Fruit fly (Drosophila melanogaster): ENCODE measurements around the gene tey.

- TF ChIP-seq EcR (GFP tag; optimal IDR thresholded peaks at IDR 0.05) (no peak), Snoo (tag; optimal IDR thresholded peaks at IDR 0.05) (no peak), rn (GFP tag; IDR thresholded peaks at IDR 0.05) (no peak), D1 (tag; optimal IDR thresholded peaks at IDR 0.05) (no peak)
Measured at dm6 chr3L:19630701-19631100, 33.2 kb downstream of the tey start.
